Fruit fly (Drosophila melanogaster): ENCODE data around the gene CG15715.
A peak's percentile ranks its signal among the peaks of the same experiment; 100 is the strongest.

The CG15715 gene

DNA sequence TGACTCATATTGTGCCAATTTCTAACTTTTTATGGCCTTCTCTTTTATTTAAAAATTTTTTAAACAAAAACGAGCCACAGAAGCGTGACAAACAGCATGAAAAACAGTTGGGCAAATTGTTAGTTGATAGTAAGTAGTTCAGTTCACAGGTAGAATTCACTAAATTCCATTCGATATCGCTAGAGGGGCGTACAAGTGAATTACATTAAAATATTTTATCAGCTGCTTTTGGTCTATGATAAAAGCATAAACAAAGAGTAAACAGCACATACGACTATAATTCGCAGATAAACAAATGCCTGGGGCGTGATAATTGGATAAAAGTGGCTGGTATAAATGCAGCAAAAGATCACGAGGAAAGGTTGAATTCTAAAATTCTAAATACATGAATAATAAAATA lies 23.3 kb downstream of the CG15715 start (continued):
- no peak for TF ChIP-seq CG17802 (tag; optimal IDR thresholded peaks at IDR 0.05)
- TF ChIP-seq bab2 (GFP tag; optimal IDR thresholded peaks at IDR 0.05): no peak
- TF ChIP-seq cwo (GFP tag; optimal IDR thresholded peaks at IDR 0.05): peak; percentile 61
- TF ChIP-seq stwl (tag; optimal IDR thresholded peaks at IDR 0.05): no peak
- no peak for TF ChIP-seq chn (GFP tag; optimal IDR thresholded peaks at IDR 0.05)
- no peak for TF ChIP-seq Taf1 (GFP tag; IDR thresholded peaks at IDR 0.05)
- TF ChIP-seq eve (GFP tag; optimal IDR thresholded peaks at IDR 0.05): no peak
- peak; percentile 37 for TF ChIP-seq CG1233 (GFP tag; optimal IDR thresholded peaks at IDR 0.05)
- TF ChIP-seq CG2116 (GFP tag; optimal IDR thresholded peaks at IDR 0.05): no peak
- no peak for TF ChIP-seq row (GFP tag; IDR thresholded peaks at IDR 0.05)
- no peak for TF ChIP-seq CG33213 (GFP tag; optimal IDR thresholded peaks at IDR 0.05)
- no peak for TF ChIP-seq ac (GFP tag; optimal IDR thresholded peaks at IDR 0.05)
- TF ChIP-seq tap (tag; optimal IDR thresholded peaks at IDR 0.05): peak; percentile 36
- no peak for TF ChIP-seq Tbp (GFP tag; optimal IDR thresholded peaks at IDR 0.05)
- TF ChIP-seq ham (GFP tag; IDR thresholded peaks at IDR 0.05): no peak
- TF ChIP-seq HLH54F (GFP tag; optimal IDR thresholded peaks at IDR 0.05): no peak
- TF ChIP-seq pfk (GFP tag; optimal IDR thresholded peaks at IDR 0.05): no peak
- no peak for TF ChIP-seq Hmx (GFP tag; optimal IDR thresholded peaks at IDR 0.05)
- no peak for TF ChIP-seq ATbp (GFP tag; optimal IDR thresholded peaks at IDR 0.05)
- TF ChIP-seq CG6175 (GFP tag; IDR thresholded peaks at IDR 0.05): no peak
- no peak for TF ChIP-seq CG18764 (GFP tag; optimal IDR thresholded peaks at IDR 0.05)
- TF ChIP-seq Dfd (GFP tag; optimal IDR thresholded peaks at IDR 0.05): no peak
- no peak for TF ChIP-seq CG3995 (GFP tag; optimal IDR thresholded peaks at IDR 0.05)
- TF ChIP-seq CG7839 (tag; optimal IDR thresholded peaks at IDR 0.05): no peak
- TF ChIP-seq psq (GFP tag; optimal IDR thresholded peaks at IDR 0.05): no peak
- TF ChIP-seq CG1529 (GFP tag; optimal IDR thresholded peaks at IDR 0.05): no peak
- no peak for TF ChIP-seq D19B (GFP tag; optimal IDR thresholded peaks at IDR 0.05)
- TF ChIP-seq disco-r (GFP tag; optimal IDR thresholded peaks at IDR 0.05): no peak
- TF ChIP-seq Dll (GFP tag; IDR thresholded peaks at IDR 0.05; ENCODE audit: partially characterized antibody): no peak
- peak; percentile 69 for TF ChIP-seq B-H2 (GFP tag; optimal IDR thresholded peaks at IDR 0.05)
- no peak for TF ChIP-seq Ets97D (GFP tag; optimal IDR thresholded peaks at IDR 0.05)
- TF ChIP-seq CG30431 (GFP tag; optimal IDR thresholded peaks at IDR 0.05): no peak
- TF ChIP-seq CG10565 (GFP tag; optimal IDR thresholded peaks at IDR 0.05): no peak
- no peak for TF ChIP-seq D (optimal IDR thresholded peaks at IDR 0.05)
- TF ChIP-seq D (GFP tag; optimal IDR thresholded peaks at IDR 0.05): no peak
- no peak for TF ChIP-seq eyg (GFP tag; optimal IDR thresholded peaks at IDR 0.05)
- TF ChIP-seq CG13775 (GFP tag; optimal IDR thresholded peaks at IDR 0.05): no peak
- TF ChIP-seq wdn (GFP tag; IDR thresholded peaks at IDR 0.05): no peak
- peak; percentile 36 for TF ChIP-seq odd (GFP tag; optimal IDR thresholded peaks at IDR 0.05)
- TF ChIP-seq CG1792 (GFP tag; optimal IDR thresholded peaks at IDR 0.05): no peak
- TF ChIP-seq pb (GFP tag; optimal IDR thresholded peaks at IDR 0.05): no peak
- no peak for TF ChIP-seq Fer2 (tag; optimal IDR thresholded peaks at IDR 0.05)
- peak; percentile 38 for TF ChIP-seq CG18599 (GFP tag; optimal IDR thresholded peaks at IDR 0.05)
- no peak for TF ChIP-seq Poxn (GFP tag; IDR thresholded peaks at IDR 0.05)
- no peak for TF ChIP-seq CG6654 (GFP tag; optimal IDR thresholded peaks at IDR 0.05)
- no peak for TF ChIP-seq CG7372 (GFP tag; IDR thresholded peaks at IDR 0.05)
- no peak for TF ChIP-seq Neu2 (GFP tag; optimal IDR thresholded peaks at IDR 0.05; ENCODE audit: borderline replicate concordance)
- TF ChIP-seq Lhr (GFP tag; optimal IDR thresholded peaks at IDR 0.05): no peak
- TF ChIP-seq CG4730 (GFP tag; IDR thresholded peaks at IDR 0.05): no peak
- TF ChIP-seq Optix (GFP tag; IDR thresholded peaks at IDR 0.05): no peak
- no peak for TF ChIP-seq CG10274 (GFP tag; optimal IDR thresholded peaks at IDR 0.05)
- no peak for TF ChIP-seq CG17829 (tag; optimal IDR thresholded peaks at IDR 0.05)
- no peak for TF ChIP-seq Ptx1 (GFP tag; IDR thresholded peaks at IDR 0.05)

Data from whole organism, embryonic.